Worm (Caenorhabditis elegans): Measurements from ENCODE around the gene ulp-2.

Gene ulp-2

ce11 chrII:4925198-4925764 is 34.4 kb downstream of the ulp-2 start, which contains the start of gene aagr-2:
aagr-2 (minus strand) TSS chrII:4925248.
- TF ChIP-seq ets-4 (GFP tag; optimal IDR thresholded peaks at IDR 0.05) (peak; percentile 44), tbp1 (GFP tag; optimal IDR thresholded peaks at IDR 0.05) (peak; percentile 25), B0336.3 (GFP tag; IDR thresholded peaks at IDR 0.05) (peak; percentile 25; the same call in 1 of the 2 replicates), F37B4.10 (GFP tag; IDR thresholded peaks at IDR 0.05) (no peak), die-1 (tag; optimal IDR thresholded peaks at IDR 0.05) (no peak), let-607 (tag; optimal IDR thresholded peaks at IDR 0.05) (peak; percentile 36 to 64), pha-4 (tag; optimal IDR thresholded peaks at IDR 0.05) (peak; percentile 86), ztf-25 (GFP tag; IDR thresholded peaks at IDR 0.05) (no peak), Y95B8A.8 (GFP tag; IDR thresholded peaks at IDR 0.05) (0 out of 2 replicates have a peak, but pooled peaks have one; percentile 8), ccch-3 (GFP tag; optimal IDR thresholded peaks at IDR 0.05) (no peak), K12H6.12 (tag; optimal IDR thresholded peaks at IDR 0.05) (no peak), bed-1 (GFP tag; IDR thresholded peaks at IDR 0.05) (no peak), ekl-4 (GFP tag; IDR thresholded peaks at IDR 0.05) (no peak; the same call in 1 of the 2 replicates), atf-7 (tag; optimal IDR thresholded peaks at IDR 0.05) (peak; percentile 92), nhr-179 (tag; optimal IDR thresholded peaks at IDR 0.05) (no peak), nfyb-1 (GFP tag; IDR thresholded peaks at IDR 0.05) (peak; percentile 22; the same call in 1 of the 2 replicates), madf-8 (GFP tag; conservative IDR thresholded peaks at IDR 0.05) (no peak), nfya-2 (GFP tag; IDR thresholded peaks at IDR 0.05) (no peak), cebp-2 (GFP tag; IDR thresholded peaks at IDR 0.05) (no peak), K11D2.4 (GFP tag; IDR thresholded peaks at IDR 0.05) (no peak), rcor-1 (GFP tag; IDR thresholded peaks at IDR 0.05) (no peak), cebp-1 (GFP tag; IDR thresholded peaks at IDR 0.05) (no peak), cebp-1 (tag; optimal IDR thresholded peaks at IDR 0.05) (peak; percentile 60), F22D6.2 (tag; optimal IDR thresholded peaks at IDR 0.05) (peak; percentile 11), ama-1 (optimal IDR thresholded peaks at IDR 0.05) (no peak), ama-1 (GFP tag; optimal IDR thresholded peaks at IDR 0.05) (no peak), hmg-1.2 (GFP tag; IDR thresholded peaks at IDR 0.05) (no peak), snpc-4 (GFP tag; optimal IDR thresholded peaks at IDR 0.05) (no peak), snpc-4 (tag; optimal IDR thresholded peaks at IDR 0.05) (peak in 1 of 4 experiments; percentile 10), nhr-80 (tag; optimal IDR thresholded peaks at IDR 0.05) (peak; percentile 94), zim-3 (tag; optimal IDR thresholded peaks at IDR 0.05) (no peak), ztf-22 (GFP tag; optimal IDR thresholded peaks at IDR 0.05) (peak; percentile 18), nhr-90 (tag; optimal IDR thresholded peaks at IDR 0.05) (peak; percentile 54), mel-28 (tag; optimal IDR thresholded peaks at IDR 0.05; ENCODE audit: borderline replicate concordance) (no peak), rpc-1 (optimal IDR thresholded peaks at IDR 0.05) (no peak), rpc-1 (tag; optimal IDR thresholded peaks at IDR 0.05) (no peak), efl-1 (GFP tag; optimal IDR thresholded peaks at IDR 0.05) (no peak), him-1 (tag; optimal IDR thresholded peaks at IDR 0.05) (no peak), egl-44 (GFP tag; IDR thresholded peaks at IDR 0.05) (peak; percentile 74; the same call in 1 of the 2 replicates), let-526 (GFP tag; IDR thresholded peaks at IDR 0.05) (no peak)

- TF ChIP-seq T07F8.4 (tag; optimal IDR thresholded peaks at IDR 0.05) (no peak), unc-62 (GFP tag; optimal IDR thresholded peaks at IDR 0.05) (no peak), T26A5.8 (tag; optimal IDR thresholded peaks at IDR 0.05) (no peak), let-607 (tag; optimal IDR thresholded peaks at IDR 0.05) (no peak), ztf-22 (GFP tag; optimal IDR thresholded peaks at IDR 0.05) (no peak), bed-1 (GFP tag; IDR thresholded peaks at IDR 0.05) (no peak), egrh-3 (GFP tag; IDR thresholded peaks at IDR 0.05) (no peak), attf-3 (GFP tag; conservative IDR thresholded peaks at IDR 0.05) (no peak), nhr-120 (GFP tag; IDR thresholded peaks at IDR 0.05) (no peak), nhr-27 (tag; optimal IDR thresholded peaks at IDR 0.05) (no peak), snpc-1.1 (tag; optimal IDR thresholded peaks at IDR 0.05; ENCODE audit: insufficient read depth) (no peak), F39B2.1 (GFP tag; IDR thresholded peaks at IDR 0.05) (no peak), fkh-3 (tag; optimal IDR thresholded peaks at IDR 0.05) (no peak), rpc-1 (optimal IDR thresholded peaks at IDR 0.05) (no peak), rpc-1 (tag; optimal IDR thresholded peaks at IDR 0.05) (no peak), rcor-1 (GFP tag; IDR thresholded peaks at IDR 0.05) (no peak), D2030.7 (GFP tag; IDR thresholded peaks at IDR 0.05) (no peak)
These were observed 34.9 kb downstream of the ulp-2 start for ce11 chrII:4924729-4925128.
